Fruit fly (Drosophila melanogaster): ENCODE measurements around the gene Smyd4-2.

The Smyd4-2 gene

dm6 chr3L:12444040-12444439 lies 42.3 kb upstream of the Smyd4-2 start (continued):
- TF ChIP-seq wek (GFP tag; optimal IDR thresholded peaks at IDR 0.05) (no peak), dmrt11E (tag; optimal IDR thresholded peaks at IDR 0.05) (peak; percentile 71), PHDP (tag; optimal IDR thresholded peaks at IDR 0.05) (no peak), CG11695 (GFP tag; IDR thresholded peaks at IDR 0.05) (no peak), Dbx (GFP tag; IDR thresholded peaks at IDR 0.05) (no peak), zfh1 (GFP tag; IDR thresholded peaks at IDR 0.05) (no peak), CG14965 (GFP tag; optimal IDR thresholded peaks at IDR 0.05; ENCODE audit: borderline replicate concordance) (no peak), Bdp1 (GFP tag; optimal IDR thresholded peaks at IDR 0.05) (no peak), Ssrp (tag; optimal IDR thresholded peaks at IDR 0.05) (peak; percentile 21), CG9817 (tag; optimal IDR thresholded peaks at IDR 0.05) (no peak), zfh2 (GFP tag; optimal IDR thresholded peaks at IDR 0.05) (no peak), CG7745 (tag; optimal IDR thresholded peaks at IDR 0.05) (no peak), CG1233 (GFP tag; optimal IDR thresholded peaks at IDR 0.05) (no peak), B-H2 (GFP tag; optimal IDR thresholded peaks at IDR 0.05) (no peak), yki (optimal IDR thresholded peaks at IDR 0.05) (no peak), Vsx1 (GFP tag; optimal IDR thresholded peaks at IDR 0.05) (no peak), Kr (GFP tag; optimal IDR thresholded peaks at IDR 0.05) (no peak), CG17328 (GFP tag; IDR thresholded peaks at IDR 0.05) (peak; percentile 26; the same call in 1 of the 2 replicates), nerfin-1 (tag; optimal IDR thresholded peaks at IDR 0.05) (no peak), pnt (GFP tag; optimal IDR thresholded peaks at IDR 0.05) (no peak), D19A (tag; optimal IDR thresholded peaks at IDR 0.05) (peak; percentile 15), HmgD (GFP tag; optimal IDR thresholded peaks at IDR 0.05) (no peak), toy (GFP tag; IDR thresholded peaks at IDR 0.05) (no peak), CG9215 (GFP tag; IDR thresholded peaks at IDR 0.05) (no peak), CG18619 (GFP tag; optimal IDR thresholded peaks at IDR 0.05) (no peak), CG10147 (GFP tag; optimal IDR thresholded peaks at IDR 0.05) (no peak), ase (GFP tag; IDR thresholded peaks at IDR 0.05) (no peak), CG2199 (GFP tag; IDR thresholded peaks at IDR 0.05) (no peak), CG8924 (tag; optimal IDR thresholded peaks at IDR 0.05) (peak; percentile 41), Stat92E (GFP tag; optimal IDR thresholded peaks at IDR 0.05) (peak in 1 of 3 experiments; percentile 13), fd3F (GFP tag; optimal IDR thresholded peaks at IDR 0.05) (no peak), CG11723 (GFP tag; optimal IDR thresholded peaks at IDR 0.05) (no peak), CG30431 (GFP tag; optimal IDR thresholded peaks at IDR 0.05) (no peak), CG10274 (GFP tag; optimal IDR thresholded peaks at IDR 0.05) (no peak), CG18599 (GFP tag; optimal IDR thresholded peaks at IDR 0.05) (no peak), ewg (GFP tag; optimal IDR thresholded peaks at IDR 0.05) (no peak), odd (GFP tag; optimal IDR thresholded peaks at IDR 0.05) (no peak), CG33557 (GFP tag; optimal IDR thresholded peaks at IDR 0.05) (peak; percentile 6), Sin3A (optimal IDR thresholded peaks at IDR 0.05) (no peak), btn (GFP tag; optimal IDR thresholded peaks at IDR 0.05) (no peak), gcm2 (GFP tag; optimal IDR thresholded peaks at IDR 0.05) (no peak), Hr78 (GFP tag; optimal IDR thresholded peaks at IDR 0.05) (no peak), ham (GFP tag; IDR thresholded peaks at IDR 0.05) (no peak), CG31441 (GFP tag; IDR thresholded peaks at IDR 0.05) (0 out of 2 replicates have a peak, but pooled peaks have one; percentile 39), disco-r (GFP tag; optimal IDR thresholded peaks at IDR 0.05) (no peak), CG12299 (tag; optimal IDR thresholded peaks at IDR 0.05) (no peak), nmo (GFP tag; optimal IDR thresholded peaks at IDR 0.05) (peak; percentile 33), CG6254 (GFP tag; optimal IDR thresholded peaks at IDR 0.05) (peak; percentile 63), ara (GFP tag; IDR thresholded peaks at IDR 0.05) (0 out of 2 replicates have a peak, but pooled peaks have one; percentile 35), Six4 (GFP tag; optimal IDR thresholded peaks at IDR 0.05) (no peak), fd64A (GFP tag; optimal IDR thresholded peaks at IDR 0.05) (no peak), usp (GFP tag; optimal IDR thresholded peaks at IDR 0.05) (no peak)
